Worm (Caenorhabditis elegans): Measurements from ENCODE around the gene dpy-11.

dpy-11 gene

DNA sequence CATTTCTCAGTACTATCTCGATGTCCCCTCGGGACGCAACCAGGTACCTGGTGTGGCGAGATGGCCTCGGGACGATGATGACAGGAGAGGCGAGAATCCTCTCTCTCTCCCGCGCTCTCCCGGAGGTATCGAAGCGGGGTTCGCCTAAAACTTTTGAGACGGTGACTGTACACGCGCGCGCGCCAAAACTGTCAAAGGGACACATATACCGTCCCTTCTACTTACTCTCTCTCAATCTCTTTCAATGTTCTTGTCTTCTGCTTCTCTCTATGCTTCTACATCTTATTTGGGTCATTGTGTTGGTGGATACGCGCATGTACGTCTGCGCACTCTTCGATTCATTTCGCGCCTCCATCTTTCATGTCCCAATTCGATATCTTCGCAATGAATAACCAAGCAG lies 26.8 kb upstream of the dpy-11 start (continued):
- peak; percentile 25 for TF ChIP-seq Y55F3AM.14 (GFP tag; optimal IDR thresholded peaks at IDR 0.05)

DNA sequence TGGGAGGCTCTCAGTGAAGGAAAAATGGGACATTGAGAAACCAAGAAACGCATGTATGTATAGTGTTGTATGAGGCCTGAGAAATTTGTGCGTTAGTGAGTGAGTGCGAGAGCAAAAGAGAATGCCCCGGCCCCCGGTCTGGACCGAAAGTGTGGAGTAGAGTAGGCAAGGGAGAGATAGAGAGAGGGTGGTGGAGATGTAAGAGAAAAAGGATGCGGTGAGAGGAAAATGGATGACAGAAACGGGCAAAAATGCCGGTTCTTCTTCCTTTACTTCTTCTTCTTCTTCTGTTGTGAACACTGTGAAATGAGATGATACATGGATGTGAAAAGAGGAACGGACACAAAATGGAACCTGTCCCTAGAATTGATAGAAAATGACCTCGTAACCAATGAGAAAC lies 23.3 kb upstream of the dpy-11 start:
- no peak for TF ChIP-seq nhr-25 (tag; optimal IDR thresholded peaks at IDR 0.05)
- peak; percentile 29 for TF ChIP-seq nhr-129 (tag; optimal IDR thresholded peaks at IDR 0.05)
- TF ChIP-seq ztf-1 (GFP tag; conservative IDR thresholded peaks at IDR 0.05): no peak
- peak; percentile 30 for TF ChIP-seq C34F6.9 (tag; optimal IDR thresholded peaks at IDR 0.05)
- TF ChIP-seq unc-55 (GFP tag; optimal IDR thresholded peaks at IDR 0.05): peak; percentile 7
- TF ChIP-seq crh-2 (tag; optimal IDR thresholded peaks at IDR 0.05): peak; percentile 16
- no peak for TF ChIP-seq R02D3.7 (tag; optimal IDR thresholded peaks at IDR 0.05)
- peak in 1 of 2 experiments; percentile 12 for TF ChIP-seq lsy-2 (tag; optimal IDR thresholded peaks at IDR 0.05)
- TF ChIP-seq fos-1 (tag; optimal IDR thresholded peaks at IDR 0.05): peak; percentile 5
- TF ChIP-seq F13H6.1 (tag; optimal IDR thresholded peaks at IDR 0.05): peak; percentile 30

DNA sequence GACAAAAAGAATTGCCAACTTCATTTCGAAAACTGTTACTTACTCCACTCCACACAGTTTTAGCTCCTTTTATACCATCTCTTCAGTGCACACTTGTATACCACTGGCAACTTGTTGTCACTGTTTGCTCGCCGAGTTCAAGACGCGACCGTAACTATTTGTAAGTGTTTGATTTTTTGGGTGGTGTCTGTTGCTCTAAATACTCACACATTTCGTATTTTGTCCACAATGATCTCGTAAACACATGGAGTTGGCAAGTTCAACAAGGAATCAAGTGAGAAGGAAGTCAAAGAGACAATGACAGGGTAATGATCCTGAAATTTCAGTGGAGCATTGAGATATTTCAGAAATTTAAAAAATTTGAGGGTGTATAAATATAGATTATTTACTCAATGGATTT lies 18.0 kb upstream of the dpy-11 start, which contains the start of gene hpo-26:
TSS of gene hpo-26 (minus strand) at position 31 of the 400 bp plus-strand sequence.
- TF ChIP-seq nhr-129 (tag; optimal IDR thresholded peaks at IDR 0.05) (peak; percentile 39), F13H6.1 (tag; optimal IDR thresholded peaks at IDR 0.05) (peak; percentile 70), sma-9 (GFP tag; optimal IDR thresholded peaks at IDR 0.05) (peak; percentile 22), sma-9 (tag; optimal IDR thresholded peaks at IDR 0.05) (no peak), ztf-4 (tag; optimal IDR thresholded peaks at IDR 0.05) (no peak), peb-1 (tag; optimal IDR thresholded peaks at IDR 0.05) (no peak)

DNA sequence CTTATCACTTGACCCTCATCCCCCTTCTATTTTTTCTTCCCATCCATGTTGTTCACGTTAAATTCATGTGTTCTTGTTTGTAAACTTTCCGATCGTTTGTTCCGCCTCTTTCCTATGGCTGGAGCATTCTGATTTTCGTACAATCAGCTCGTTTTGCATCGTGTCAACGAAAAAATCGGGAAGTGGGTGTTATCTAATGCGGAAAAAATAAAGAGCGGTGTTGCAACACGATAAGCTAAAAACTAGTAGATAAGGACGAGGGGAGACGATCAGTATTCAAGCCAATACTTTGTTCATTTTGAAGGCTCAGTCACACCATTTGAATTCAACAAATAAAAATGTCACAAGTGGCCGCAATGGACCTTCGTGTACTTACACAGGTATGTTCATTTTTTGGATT lies 9.7 kb upstream of the dpy-11 start, which contains the start of gene acs-1:
TSS of gene acs-1 (plus strand) at position 233 of the 400 bp plus-strand sequence.
- TF ChIP-seq egl-27 (tag; optimal IDR thresholded peaks at IDR 0.05) (peak; percentile 19), fos-1 (tag; optimal IDR thresholded peaks at IDR 0.05) (peak; percentile 82), sma-9 (GFP tag; optimal IDR thresholded peaks at IDR 0.05) (no peak), sma-9 (tag; optimal IDR thresholded peaks at IDR 0.05) (no peak), zag-1 (tag; optimal IDR thresholded peaks at IDR 0.05) (no peak)

DNA sequence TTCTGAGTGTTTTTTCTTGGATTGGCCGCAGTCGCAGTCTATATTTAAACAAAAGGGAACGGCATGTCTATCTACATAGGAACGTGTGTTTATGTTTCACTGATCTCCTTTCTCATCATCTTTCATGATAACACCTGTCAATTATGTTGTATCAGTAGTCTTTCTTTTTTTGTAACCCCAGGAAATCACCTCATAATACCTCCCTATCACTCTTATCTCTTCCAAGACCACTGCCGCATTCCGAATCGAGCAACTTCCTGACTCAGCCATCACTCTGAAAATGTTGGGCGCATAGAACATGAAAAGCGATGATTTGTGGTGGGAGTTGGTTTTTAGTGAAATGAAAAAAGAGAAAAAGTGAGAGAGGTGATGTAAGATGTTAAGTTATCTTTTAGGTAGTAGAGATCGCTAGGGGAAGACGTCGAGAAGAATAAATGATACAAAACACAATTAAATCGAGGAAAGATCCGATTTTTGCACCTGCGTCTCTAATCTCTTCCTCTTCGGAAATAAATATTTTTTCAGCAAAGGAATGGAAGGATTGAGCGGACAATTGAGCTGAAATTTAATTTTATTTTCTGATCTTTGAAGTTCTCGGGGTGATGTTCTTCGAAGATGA lies 7.9 kb upstream of the dpy-11 start:
- no peak for TF ChIP-seq ceh-82 (tag; optimal IDR thresholded peaks at IDR 0.05)
- no peak for TF ChIP-seq sem-4 (tag; optimal IDR thresholded peaks at IDR 0.05)
- TF ChIP-seq nhr-6 (tag; optimal IDR thresholded peaks at IDR 0.05): no peak
- peak; percentile 13 for TF ChIP-seq sma-9 (GFP tag; optimal IDR thresholded peaks at IDR 0.05)
- TF ChIP-seq sma-9 (tag; optimal IDR thresholded peaks at IDR 0.05): no peak
- no peak for TF ChIP-seq skn-1 (tag; optimal IDR thresholded peaks at IDR 0.05)
- TF ChIP-seq nhr-25 (tag; optimal IDR thresholded peaks at IDR 0.05): no peak
- TF ChIP-seq fos-1 (tag; optimal IDR thresholded peaks at IDR 0.05): peak; percentile 86

DNA sequence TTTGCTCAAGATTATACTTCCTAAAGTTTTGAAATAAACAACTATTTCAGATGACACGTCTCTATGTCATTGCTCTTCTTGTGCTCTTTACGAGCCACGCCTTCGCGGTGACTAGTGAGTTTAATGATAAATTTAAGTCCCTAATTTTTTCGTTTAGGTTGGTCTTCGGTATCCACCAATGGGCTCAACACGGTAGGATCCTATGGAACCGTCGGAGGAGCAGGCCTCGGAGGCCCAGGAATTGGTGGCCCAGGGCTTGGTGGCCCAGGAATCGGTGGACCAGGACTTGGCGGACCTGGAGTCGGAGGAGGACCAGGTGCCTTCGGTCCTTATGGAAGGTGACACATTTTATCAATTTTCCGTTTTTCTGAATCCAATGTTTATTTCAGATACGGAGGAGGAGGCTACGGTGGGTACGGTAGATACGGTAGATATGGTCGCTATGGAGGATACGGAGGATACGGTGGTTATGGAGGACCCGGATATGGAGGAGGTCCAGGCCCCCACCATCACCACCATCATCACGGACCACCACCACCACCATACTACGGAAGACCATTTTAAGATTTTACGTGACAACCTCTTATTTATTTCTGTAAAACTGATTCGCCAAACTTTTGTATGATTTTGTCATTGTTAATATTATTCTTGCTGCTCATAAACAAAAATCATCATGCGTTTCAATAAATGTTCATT lies 5.5 kb upstream of the dpy-11 start, which contains the start of the genes F46E10.2 and F46E10.18:
TSS of gene F46E10.2 (plus strand) at position 51 of the 696 bp plus-strand sequence.
TSS of gene F46E10.18 (plus strand) at position 646 of the 696 bp plus-strand sequence.
- TF ChIP-seq ztf-1 (GFP tag; conservative IDR thresholded peaks at IDR 0.05): no peak
- no peak for TF ChIP-seq gmeb-1 (tag; optimal IDR thresholded peaks at IDR 0.05)
- TF ChIP-seq blmp-1 (tag; optimal IDR thresholded peaks at IDR 0.05; ENCODE audit: insufficient read depth): no peak
- TF ChIP-seq nhr-129 (tag; optimal IDR thresholded peaks at IDR 0.05): no peak
- TF ChIP-seq lin-13 (GFP tag; optimal IDR thresholded peaks at IDR 0.05): no peak
- no peak for TF ChIP-seq elt-3 (tag; optimal IDR thresholded peaks at IDR 0.05)
- TF ChIP-seq mab-5 (tag; optimal IDR thresholded peaks at IDR 0.05): no peak

DNA sequence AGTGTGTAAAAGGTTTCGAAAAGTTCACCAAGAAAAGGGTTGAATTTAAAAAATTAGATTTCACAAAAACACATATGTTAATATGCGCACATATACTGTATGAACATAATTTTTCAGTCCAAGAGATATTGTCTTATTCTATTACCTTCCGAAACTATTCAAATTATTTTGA lies 3.1 kb upstream of the dpy-11 start, which contains the start of gene F46E10.3:
TSS of gene F46E10.3 (plus strand) at position 73 of the 172 bp plus-strand sequence.
- TF ChIP-seq egl-27 (tag; optimal IDR thresholded peaks at IDR 0.05) (no peak), unc-62 (GFP tag; optimal IDR thresholded peaks at IDR 0.05) (no peak), R02D3.7 (tag; optimal IDR thresholded peaks at IDR 0.05) (no peak), fos-1 (tag; optimal IDR thresholded peaks at IDR 0.05) (no peak), peb-1 (tag; optimal IDR thresholded peaks at IDR 0.05) (no peak), nhr-25 (tag; optimal IDR thresholded peaks at IDR 0.05) (no peak), zag-1 (tag; optimal IDR thresholded peaks at IDR 0.05) (no peak), crh-2 (tag; optimal IDR thresholded peaks at IDR 0.05) (no peak), mdl-1 (tag; optimal IDR thresholded peaks at IDR 0.05) (no peak), dmd-4 (tag; optimal IDR thresholded peaks at IDR 0.05) (no peak), C34F6.9 (tag; optimal IDR thresholded peaks at IDR 0.05) (no peak), nhr-6 (tag; optimal IDR thresholded peaks at IDR 0.05) (no peak)

All from whole organism, L2 larva.